Worm (Caenorhabditis elegans): ENCODE measurements around the gene tald-1.
"Not testable (repeated sequence)": the region's sequence is repeated elsewhere in the genome, so short reads cannot be mapped to it uniquely, and the experiment has no call there.

The tald-1 gene

ce11 chrIV:4388854-4389253 is 2.4 kb downstream of the tald-1 start:
- peak; percentile 60; the same call in 1 of the 2 replicates for TF ChIP-seq arid-1 (GFP tag; conservative IDR thresholded peaks at IDR 0.05)
- TF ChIP-seq madf-5 (GFP tag; IDR thresholded peaks at IDR 0.05): 0 out of 4 replicates have a peak, but pooled peaks of 1 of the 2 experiments have one; percentile 60
- TF ChIP-seq pha-4 (GFP tag; IDR thresholded peaks at IDR 0.05): peak; percentile 57
- not testable (repeated sequence) for TF ChIP-seq pha-4 (tag; optimal IDR thresholded peaks at IDR 0.05)
- TF ChIP-seq nhr-42 (GFP tag; IDR thresholded peaks at IDR 0.05): 0 out of 2 replicates have a peak, but pooled peaks have one; percentile 43
- TF ChIP-seq dmd-6 (GFP tag; IDR thresholded peaks at IDR 0.05): peak; percentile 13; the same call in 1 of the 2 replicates
- TF ChIP-seq snpc-1.2 (GFP tag; IDR thresholded peaks at IDR 0.05): peak; percentile 90
- peak; percentile 38; the same call in 1 of the 2 replicates for TF ChIP-seq ceh-44 (GFP tag; IDR thresholded peaks at IDR 0.05)
- TF ChIP-seq egl-43 (GFP tag; IDR thresholded peaks at IDR 0.05): peak; percentile 5; the same call in 1 of the 2 replicates
- TF ChIP-seq daf-19 (GFP tag; conservative IDR thresholded peaks at IDR 0.05): peak; percentile 77; the same call in 1 of the 2 replicates
- TF ChIP-seq zfp-3 (GFP tag; conservative IDR thresholded peaks at IDR 0.05): peak; percentile 48; the same call in 1 of the 2 replicates
- peak; percentile 87 for TF ChIP-seq lin-38 (GFP tag; IDR thresholded peaks at IDR 0.05)
- TF ChIP-seq mes-2 (tag; optimal IDR thresholded peaks at IDR 0.05; ENCODE audit: poor library complexity, severe bottlenecking): peak; percentile 24
- TF ChIP-seq mxl-2 (GFP tag; conservative IDR thresholded peaks at IDR 0.05): 0 out of 2 replicates have a peak, but pooled peaks have one; percentile 30
- TF ChIP-seq Y5F2A.4 (GFP tag; optimal IDR thresholded peaks at IDR 0.05): peak; percentile 3
- peak; percentile 79 for TF ChIP-seq Y48G9A.11 (GFP tag; IDR thresholded peaks at IDR 0.05)
- peak; percentile 85 for TF ChIP-seq F49E8.2 (tag; optimal IDR thresholded peaks at IDR 0.05; ENCODE audit: borderline replicate concordance)
- peak; percentile 19 for TF ChIP-seq unc-130 (GFP tag; optimal IDR thresholded peaks at IDR 0.05)
- peak; percentile 54; the same call in 1 of the 2 replicates for TF ChIP-seq ctbp-1 (GFP tag; IDR thresholded peaks at IDR 0.05)
- peak; percentile 40; the same call in 1 of the 2 replicates for TF ChIP-seq mdt-29 (GFP tag; IDR thresholded peaks at IDR 0.05)
- 0 out of 2 replicates have a peak, but pooled peaks have one; percentile 46 for TF ChIP-seq lim-7 (GFP tag; IDR thresholded peaks at IDR 0.05)
- peak; percentile 77; the same call in 1 of the 2 replicates for TF ChIP-seq dmd-8 (GFP tag; IDR thresholded peaks at IDR 0.05)
- peak; percentile 28 for TF ChIP-seq ama-1 (optimal IDR thresholded peaks at IDR 0.05)
- TF ChIP-seq duxl-1 (tag; optimal IDR thresholded peaks at IDR 0.05; ENCODE audit: poor library complexity): peak; percentile 40

ce11 chrIV:4389427-4389826 is 3.0 kb downstream of the tald-1 start:
- TF ChIP-seq set-16 (GFP tag; IDR thresholded peaks at IDR 0.05) (peak; percentile 91), F44E2.7 (GFP tag; IDR thresholded peaks at IDR 0.05) (0 out of 2 replicates have a peak, but pooled peaks have one; percentile 3)

ce11 chrIV:4390438-4390894 is 4.0 kb downstream of the tald-1 start, which contains the start of the genes rpl-7A and set-21:
Gene rpl-7A (minus strand): TSS chrIV:4390590.
Gene set-21 (plus strand): TSS chrIV:4390844.
- TF ChIP-seq ztf-7 (tag; optimal IDR thresholded peaks at IDR 0.05): no peak
- TF ChIP-seq ZK337.2 (GFP tag; IDR thresholded peaks at IDR 0.05): peak; percentile 90
- peak; percentile 95 for TF ChIP-seq lin-1 (GFP tag; IDR thresholded peaks at IDR 0.05)
- peak; percentile 92 for TF ChIP-seq nhr-11 (tag; optimal IDR thresholded peaks at IDR 0.05)
- no peak for TF ChIP-seq gei-8 (GFP tag; optimal IDR thresholded peaks at IDR 0.05)
- TF ChIP-seq egl-27 (tag; optimal IDR thresholded peaks at IDR 0.05): no peak
- peak; percentile 73 for TF ChIP-seq lir-3 (tag; optimal IDR thresholded peaks at IDR 0.05)
- peak; percentile 95 for TF ChIP-seq php-3 (GFP tag; IDR thresholded peaks at IDR 0.05)
- peak; percentile 72 for TF ChIP-seq hlh-30 (tag; optimal IDR thresholded peaks at IDR 0.05; ENCODE audit: insufficient read depth)
- TF ChIP-seq sdz-12 (GFP tag; optimal IDR thresholded peaks at IDR 0.05): peak; percentile 53
- peak; percentile 96 for TF ChIP-seq dpl-1 (GFP tag; optimal IDR thresholded peaks at IDR 0.05)
- TF ChIP-seq F49E8.2 (tag; optimal IDR thresholded peaks at IDR 0.05; ENCODE audit: borderline replicate concordance): peak; percentile 82
- no peak for TF ChIP-seq zag-1 (tag; optimal IDR thresholded peaks at IDR 0.05)
- TF ChIP-seq ZK546.5 (tag; optimal IDR thresholded peaks at IDR 0.05): peak in 1 of 2 experiments; percentile 78
- no peak for TF ChIP-seq daf-8 (GFP tag; IDR thresholded peaks at IDR 0.05)
- peak; percentile 97 for TF ChIP-seq nhr-42 (GFP tag; IDR thresholded peaks at IDR 0.05)
- peak; percentile 93 for TF ChIP-seq vab-7 (GFP tag; IDR thresholded peaks at IDR 0.05)
- no peak for TF ChIP-seq cey-2 (tag; optimal IDR thresholded peaks at IDR 0.05; ENCODE audit: borderline replicate concordance, insufficient read depth)
- TF ChIP-seq nhr-237 (tag; optimal IDR thresholded peaks at IDR 0.05): peak; percentile 23
- TF ChIP-seq nhr-6 (tag; optimal IDR thresholded peaks at IDR 0.05): peak; percentile 76
- TF ChIP-seq mdl-1 (tag; optimal IDR thresholded peaks at IDR 0.05): peak in 1 of 2 experiments; percentile 68
- TF ChIP-seq attf-4 (tag; optimal IDR thresholded peaks at IDR 0.05): no peak
- TF ChIP-seq Y105C5A.15 (GFP tag; IDR thresholded peaks at IDR 0.05): peak; percentile 66; the same call in 1 of the 2 replicates
